Fruit fly (Drosophila melanogaster): ENCODE results near the gene mRpS21.

DNA sequence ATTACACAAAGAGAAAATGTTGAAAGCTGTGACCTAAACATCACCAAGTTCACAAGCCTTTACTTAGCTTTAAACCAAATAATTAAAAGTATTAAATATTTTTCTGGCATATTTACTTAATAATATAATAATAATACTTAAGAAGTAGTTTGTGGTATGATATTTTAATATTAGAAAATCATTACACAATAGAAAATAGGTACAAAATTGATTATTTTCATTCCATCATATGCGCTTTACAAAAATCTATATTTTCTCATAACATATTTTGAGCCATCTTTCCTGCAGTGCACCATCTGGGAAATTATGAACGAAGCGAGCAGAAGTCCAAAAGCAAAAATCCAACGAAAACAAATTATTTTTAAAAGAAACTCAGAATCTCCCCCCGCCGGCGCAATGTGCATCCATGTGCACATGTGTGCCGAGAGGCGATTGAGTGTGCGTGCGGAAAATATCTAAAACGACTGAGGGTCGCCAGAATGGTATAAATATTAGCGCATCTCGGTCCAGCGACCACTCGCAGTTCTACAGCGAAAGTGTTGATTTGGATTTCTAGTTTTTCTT, 43.9 kb upstream of the mRpS21 start, which contains the start of gene Act87E:
- no peak for TF ChIP-seq psq (optimal IDR thresholded peaks at IDR 0.05)
- TF ChIP-seq Myc (optimal IDR thresholded peaks at IDR 0.05), result no peak
- TF ChIP-seq insv (optimal IDR thresholded peaks at IDR 0.05), result no peak
